Worm (Caenorhabditis elegans): Measurements from ENCODE around the gene F14D2.5.

The F14D2.5 gene

DNA sequence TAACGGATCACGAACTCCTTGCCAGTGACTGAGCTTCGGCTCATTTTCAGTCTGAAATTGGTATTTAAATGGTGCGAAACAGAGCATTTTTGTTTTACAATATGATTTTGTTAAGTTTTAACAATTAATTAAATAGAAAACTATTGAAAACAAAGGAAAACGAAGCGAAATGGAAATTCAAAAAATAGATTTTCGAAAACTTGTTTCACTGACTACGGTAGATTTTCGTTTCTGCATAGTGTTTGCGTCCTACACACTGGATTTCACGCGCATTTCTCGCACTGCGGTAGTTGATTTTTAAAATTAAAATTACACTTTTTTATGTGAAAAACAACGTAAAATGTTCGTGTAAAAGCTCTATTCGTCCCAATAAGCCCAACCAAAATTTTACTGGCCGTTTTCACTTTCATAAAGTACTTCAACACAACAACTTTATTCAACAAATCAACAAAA lies 6.0 kb downstream of the F14D2.5 start, which contains the start of gene bath-30:
Gene bath-30, minus strand, starts transcription at position 51 of the 453 bp plus-strand sequence.
- TF ChIP-seq nhr-84 (tag; optimal IDR thresholded peaks at IDR 0.05) (no peak), zip-4 (GFP tag; optimal IDR thresholded peaks at IDR 0.05) (no peak), C34B4.2 (tag; optimal IDR thresholded peaks at IDR 0.05) (no peak), skn-1 (tag; optimal IDR thresholded peaks at IDR 0.05) (no peak), ama-1 (optimal IDR thresholded peaks at IDR 0.05) (no peak), aha-1 (tag; optimal IDR thresholded peaks at IDR 0.05) (no peak), nhr-237 (tag; optimal IDR thresholded peaks at IDR 0.05) (no peak), unc-98 (GFP tag; IDR thresholded peaks at IDR 0.05) (no peak), ztf-4 (tag; optimal IDR thresholded peaks at IDR 0.05) (no peak)

DNA sequence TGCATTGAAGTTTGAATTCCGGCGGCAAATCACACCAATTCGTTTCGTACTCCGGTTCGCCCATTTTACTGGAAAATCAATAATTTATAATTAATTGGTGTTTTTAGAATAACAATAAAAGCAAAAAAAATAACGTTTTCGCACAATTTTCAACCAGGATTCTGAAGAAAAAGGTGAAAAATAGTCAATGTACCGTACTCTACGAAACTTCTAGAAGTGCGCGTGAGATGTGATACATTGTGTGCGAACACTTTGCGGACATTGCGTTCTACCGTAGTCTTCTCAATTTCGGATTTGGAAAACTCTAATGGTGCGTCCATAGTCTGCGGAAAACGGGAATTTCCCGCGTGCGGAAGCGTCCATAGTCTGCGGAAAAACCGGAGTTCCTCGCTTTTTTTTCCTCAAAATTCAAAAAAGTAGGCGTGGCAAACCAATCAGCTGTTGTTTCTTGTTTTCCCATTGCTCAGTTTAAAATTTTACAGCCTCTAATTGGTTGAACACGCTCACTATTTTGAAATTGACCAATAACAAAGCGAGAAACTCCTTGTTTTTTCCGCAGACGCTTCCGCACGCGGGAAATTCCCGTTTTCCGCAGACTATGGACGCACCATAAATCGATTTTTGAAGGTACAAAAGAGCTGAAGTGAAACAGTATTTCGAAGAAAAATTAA lies 7.7 kb downstream of the F14D2.5 start, which contains the start of the genes F14D2.14 and bath-29:
Gene F14D2.14, minus strand, starts transcription at position 51 of the 671 bp plus-strand sequence.
Gene bath-29, plus strand, starts transcription at position 621 of the 671 bp plus-strand sequence.
- TF ChIP-seq irx-1 (tag; optimal IDR thresholded peaks at IDR 0.05) (no peak), ets-5 (GFP tag; IDR thresholded peaks at IDR 0.05) (no peak), snu-23 (GFP tag; optimal IDR thresholded peaks at IDR 0.05) (no peak), nhr-85 (tag) (no peak), lin-39 (tag; optimal IDR thresholded peaks at IDR 0.05) (no peak), egl-13 (tag; optimal IDR thresholded peaks at IDR 0.05) (no peak), tlp-1 (tag; optimal IDR thresholded peaks at IDR 0.05) (no peak), ceh-90 (tag; optimal IDR thresholded peaks at IDR 0.05) (no peak), pax-3 (tag; optimal IDR thresholded peaks at IDR 0.05) (no peak), xbp-1 (tag; optimal IDR thresholded peaks at IDR 0.05) (no peak), grh-1 (GFP tag; IDR thresholded peaks at IDR 0.05) (no peak), ces-1 (GFP tag; optimal IDR thresholded peaks at IDR 0.05) (no peak), nhr-76 (tag; optimal IDR thresholded peaks at IDR 0.05) (no peak), ceh-82 (tag; optimal IDR thresholded peaks at IDR 0.05) (no peak), nhr-28 (tag; optimal IDR thresholded peaks at IDR 0.05) (no peak), dpl-1 (GFP tag; optimal IDR thresholded peaks at IDR 0.05) (no peak), nhr-84 (tag; optimal IDR thresholded peaks at IDR 0.05) (no peak)

DNA sequence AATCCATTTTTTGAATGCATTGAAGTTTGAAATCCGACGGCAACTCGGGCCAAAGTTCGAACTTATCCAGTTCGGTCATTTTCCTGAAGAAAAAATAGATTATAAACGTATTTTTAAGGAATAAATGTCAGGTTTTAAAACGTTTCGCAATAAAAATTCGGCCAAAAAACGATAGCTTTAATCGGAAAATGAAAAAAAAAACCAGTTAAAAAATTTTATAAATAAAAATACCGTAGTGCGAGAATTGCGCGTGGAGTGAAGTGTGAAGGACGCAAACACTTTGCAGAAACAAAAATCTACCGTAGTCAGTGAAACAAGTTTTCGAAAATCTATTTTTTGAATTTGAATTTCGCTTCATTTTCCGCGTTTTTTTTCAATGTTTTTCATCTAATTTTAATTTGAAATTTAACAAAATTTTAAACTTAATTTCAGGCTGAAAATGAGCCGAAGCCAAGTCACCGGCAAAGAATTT lies 9.5 kb downstream of the F14D2.5 start, which contains the start of gene F14D2.8:
Gene F14D2.8, minus strand, starts transcription at position 51 of the 472 bp plus-strand sequence.
- TF ChIP-seq C16A3.4 (tag; optimal IDR thresholded peaks at IDR 0.05) (no peak), mab-9 (GFP tag; IDR thresholded peaks at IDR 0.05) (no peak), grh-1 (GFP tag; IDR thresholded peaks at IDR 0.05) (no peak), ztf-4 (tag; optimal IDR thresholded peaks at IDR 0.05) (no peak), lin-35 (GFP tag; optimal IDR thresholded peaks at IDR 0.05) (no peak), dpl-1 (GFP tag; optimal IDR thresholded peaks at IDR 0.05) (no peak), elt-3 (tag; optimal IDR thresholded peaks at IDR 0.05) (no peak), unc-86 (tag; optimal IDR thresholded peaks at IDR 0.05) (no peak), lin-15B (tag; optimal IDR thresholded peaks at IDR 0.05) (no peak), aly-2 (tag; optimal IDR thresholded peaks at IDR 0.05) (no peak), nhr-85 (tag) (no peak), rnt-1 (tag; optimal IDR thresholded peaks at IDR 0.05) (no peak), ceh-82 (tag; optimal IDR thresholded peaks at IDR 0.05) (no peak), ces-1 (GFP tag; optimal IDR thresholded peaks at IDR 0.05) (no peak), fkh-4 (tag; optimal IDR thresholded peaks at IDR 0.05; ENCODE audit: borderline replicate concordance) (no peak), swsn-7 (tag; optimal IDR thresholded peaks at IDR 0.05) (no peak), skn-1 (tag; optimal IDR thresholded peaks at IDR 0.05) (no peak), dsc-1 (tag; optimal IDR thresholded peaks at IDR 0.05) (no peak), lir-3 (tag; optimal IDR thresholded peaks at IDR 0.05; ENCODE audit: poor library complexity) (no peak)
